Fruit fly (Drosophila melanogaster): Measurements from ENCODE around the gene cocoon.

DNA sequence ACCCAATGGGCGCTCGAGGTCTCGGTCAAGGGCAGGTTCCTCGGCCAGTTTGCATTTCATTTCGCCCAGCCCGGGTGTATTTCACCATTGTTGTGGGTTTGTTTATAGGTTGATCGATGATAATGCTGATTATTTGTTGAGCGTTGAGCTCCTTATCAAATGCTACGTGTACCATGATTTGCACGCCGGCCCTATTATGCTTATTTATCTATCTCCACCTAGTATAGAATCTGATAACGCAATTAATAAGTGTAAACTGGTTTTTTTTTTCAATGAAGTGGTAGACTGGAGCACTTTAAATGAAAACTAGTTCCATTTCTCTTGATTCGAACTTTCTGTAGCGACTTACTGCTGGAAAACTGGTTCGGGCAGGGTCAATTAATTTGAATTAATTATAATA lies 28.3 kb upstream of the cocoon start:
- no peak for TF ChIP-seq CTCF (optimal IDR thresholded peaks at IDR 0.05)
- no peak for TF ChIP-seq CG8478 (optimal IDR thresholded peaks at IDR 0.05)
